Worm (Caenorhabditis elegans) whole organism, L2 larva: ENCODE measurements around the gene ptpn-22.

Source experiments
- C34F6.9 ChIP-seq: fragments of 150-350 bp; optimal IDR thresholded peaks from 2 replicates; lab custom pipeline; 2014; ENCODE audit warnings: missing biosample characterization, missing genetic modification characterization
- F13H6.1 ChIP-seq: sonication (generic microtip); optimal IDR thresholded peaks from 2 replicates; lab custom pipeline; 2016; ENCODE audit warnings: missing genetic modification characterization, missing compliant biosample characterization
- R02D3.7 ChIP-seq: fragments of 150-350 bp; optimal IDR thresholded peaks from 2 replicates; lab custom pipeline; 2014; ENCODE audit warnings: missing biosample characterization, missing genetic modification characterization
- Y55F3AM.14 ChIP-seq: fragments of 200-800 bp; sonication (Bioruptor generic); optimal IDR thresholded peaks from 2 replicates; lab custom pipeline; 2018; ENCODE audit warnings: mild to moderate bottlenecking, missing genetic modification characterization, missing compliant biosample characterization
- ZK546.5 ChIP-seq: sonication (generic microtip); optimal IDR thresholded peaks from 2 replicates; lab custom pipeline; 2017; ENCODE audit warnings: missing biosample characterization, missing genetic modification characterization
- alr-1 ChIP-seq: fragments of 150-350 bp; optimal IDR thresholded peaks from 2 replicates; lab custom pipeline; 2014; ENCODE audit warnings: missing biosample characterization, missing genetic modification characterization
- aly-2 ChIP-seq: fragments of 150-350 bp; optimal IDR thresholded peaks from 2 replicates; lab custom pipeline; 2014; ENCODE audit warnings: missing biosample characterization, missing genetic modification characterization
- ama-1 ChIP-seq: fragments of 150-350 bp; optimal IDR thresholded peaks from 2 replicates; lab custom pipeline; 2018; ENCODE audit warnings: inconsistent platforms
- blmp-1 ChIP-seq: sonication (generic microtip); optimal IDR thresholded peaks from 2 replicates; lab custom pipeline; 2017; ENCODE audit warnings: missing genetic modification characterization, mild to moderate bottlenecking, missing compliant biosample characterization, antibody characterized with exemption, moderate library complexity; ENCODE audit not compliant: insufficient read depth
- ceh-16 ChIP-seq: fragments of 150-350 bp; optimal IDR thresholded peaks from 2 replicates; lab custom pipeline; 2014; ENCODE audit warnings: missing biosample characterization, missing genetic modification characterization
- ceh-82 ChIP-seq: fragments of 150-350 bp; optimal IDR thresholded peaks from 2 replicates; lab custom pipeline; 2014; ENCODE audit warnings: missing biosample characterization, missing genetic modification characterization
- crh-2 ChIP-seq: sonication (generic microtip); optimal IDR thresholded peaks from 2 replicates; lab custom pipeline; 2017; ENCODE audit warnings: missing biosample characterization, missing genetic modification characterization
- dmd-4 ChIP-seq: sonication (generic microtip); optimal IDR thresholded peaks from 2 replicates; lab custom pipeline; 2017; ENCODE audit warnings: missing biosample characterization, missing genetic modification characterization
- egl-27 ChIP-seq: sonication (generic microtip); optimal IDR thresholded peaks from 3 replicates; lab custom pipeline; 2017; ENCODE audit warnings: missing biosample characterization, missing genetic modification reagents, missing genetic modification characterization
- elt-3 ChIP-seq: sonication (generic microtip); optimal IDR thresholded peaks from 2 replicates; lab custom pipeline; 2017; ENCODE audit warnings: missing biosample characterization, missing genetic modification characterization
- fos-1 ChIP-seq: fragments of 150-350 bp; optimal IDR thresholded peaks from 2 replicates; lab custom pipeline; 2014; ENCODE audit warnings: missing biosample characterization, missing genetic modification characterization
- gmeb-1 ChIP-seq: fragments of 150-350 bp; optimal IDR thresholded peaks from 2 replicates; lab custom pipeline; 2014; ENCODE audit warnings: missing biosample characterization, missing genetic modification characterization
- lin-11 ChIP-seq: fragments of 150-350 bp; sonication (generic microtip); optimal IDR thresholded peaks from 2 replicates; lab custom pipeline; 2014; ENCODE audit warnings: missing biosample characterization, missing genetic modification characterization, inconsistent platforms, mixed read lengths
- lin-13 ChIP-seq: fragments of 150-350 bp; optimal IDR thresholded peaks from 2 replicates; lab custom pipeline; 2014; ENCODE audit warnings: missing biosample characterization, missing genetic modification reagents, missing genetic modification characterization
- lin-39 ChIP-seq: fragments of 150-350 bp; optimal IDR thresholded peaks from 2 replicates; lab custom pipeline; 2014; ENCODE audit warnings: missing biosample characterization, missing genetic modification reagents, missing genetic modification characterization
- lsy-2 ChIP-seq, 2 experiments: fragments of 150-350 bp in 1 of 2; sonication (generic microtip) in 1 of 2; optimal IDR thresholded peaks; 2 replicates each; lab custom pipeline; 2014 to 2017; ENCODE audit warnings: missing biosample characterization in 2 of 2, missing genetic modification characterization in 2 of 2
- mab-5 ChIP-seq: fragments of 150-350 bp; optimal IDR thresholded peaks from 2 replicates; lab custom pipeline; 2014; ENCODE audit warnings: missing biosample characterization, missing genetic modification characterization
- mbf-1 ChIP-seq: sonication (generic microtip); optimal IDR thresholded peaks from 2 replicates; lab custom pipeline; 2017; ENCODE audit warnings: missing biosample characterization, missing genetic modification characterization
- mdl-1 ChIP-seq, 2 experiments: fragments of 150-350 bp in 1 of 2; sonication (generic microtip) in 1 of 2; optimal IDR thresholded peaks; 2 replicates each; lab custom pipeline; 2017; ENCODE audit warnings: missing biosample characterization in 2 of 2, missing genetic modification characterization in 2 of 2
- nhr-12 ChIP-seq: fragments of 150-350 bp; optimal IDR thresholded peaks from 2 replicates; lab custom pipeline; 2014; ENCODE audit warnings: missing biosample characterization, missing genetic modification characterization
- nhr-129 ChIP-seq: fragments of 150-350 bp; optimal IDR thresholded peaks from 2 replicates; lab custom pipeline; 2014; ENCODE audit warnings: missing biosample characterization, missing genetic modification characterization
- nhr-21 ChIP-seq: fragments of 150-350 bp; optimal IDR thresholded peaks from 2 replicates; lab custom pipeline; 2014; ENCODE audit warnings: missing biosample characterization, missing genetic modification characterization
- nhr-23 ChIP-seq: fragments of 150-350 bp; optimal IDR thresholded peaks from 2 replicates; lab custom pipeline; 2014; ENCODE audit warnings: missing biosample characterization, missing genetic modification reagents, missing genetic modification characterization
- nhr-237 ChIP-seq: fragments of 150-350 bp; optimal IDR thresholded peaks from 2 replicates; lab custom pipeline; 2014; ENCODE audit warnings: missing biosample characterization, missing genetic modification characterization
- nhr-6 ChIP-seq: fragments of 150-350 bp; optimal IDR thresholded peaks from 2 replicates; lab custom pipeline; 2014; ENCODE audit warnings: missing biosample characterization, missing genetic modification characterization
- peb-1 ChIP-seq: fragments of 150-350 bp; optimal IDR thresholded peaks from 2 replicates; lab custom pipeline; 2014; ENCODE audit warnings: missing biosample characterization, missing genetic modification characterization
- sem-4 ChIP-seq: fragments of 150-350 bp; optimal IDR thresholded peaks from 2 replicates; lab custom pipeline; 2014; ENCODE audit warnings: missing biosample characterization, missing genetic modification reagents, missing genetic modification characterization
- skn-1 ChIP-seq: sonication (generic microtip); optimal IDR thresholded peaks from 2 replicates; lab custom pipeline; 2017; ENCODE audit warnings: missing biosample characterization, missing genetic modification characterization
- sma-3 ChIP-seq: sonication (generic microtip); optimal IDR thresholded peaks from 2 replicates; lab custom pipeline; 2016; ENCODE audit warnings: missing genetic modification reagents, missing genetic modification characterization, missing compliant biosample characterization
- sma-9 ChIP-seq, 2 experiments: fragments of 150-350 bp in 1 of 2; sonication (generic microtip) in 1 of 2; optimal IDR thresholded peaks; 2 replicates each; lab custom pipeline; 2014 to 2016; ENCODE audit warnings: missing genetic modification characterization in 2 of 2, mild to moderate bottlenecking in 1 of 2, missing biosample characterization in 1 of 2, missing compliant biosample characterization in 1 of 2, missing genetic modification reagents in 1 of 2, moderate library complexity in 1 of 2
- snpc-4 ChIP-seq: fragments of 150-350 bp; optimal IDR thresholded peaks from 2 replicates; lab custom pipeline; 2014; ENCODE audit warnings: missing biosample characterization, missing genetic modification characterization
- zag-1 ChIP-seq: fragments of 150-350 bp; optimal IDR thresholded peaks from 2 replicates; lab custom pipeline; 2014; ENCODE audit warnings: missing biosample characterization, missing genetic modification characterization
- ztf-1 ChIP-seq: fragments of 200-800 bp; sonication (Bioruptor generic); conservative IDR thresholded peaks from 2 replicates; pipeline ENCODE4 v1.3.6; 2022; ENCODE audit warnings: missing genetic modification characterization, missing compliant biosample characterization
- ztf-11 ChIP-seq: sonication (generic microtip); optimal IDR thresholded peaks from 2 replicates; lab custom pipeline; 2017; ENCODE audit warnings: missing biosample characterization, missing genetic modification characterization
- ztf-4 ChIP-seq: fragments of 150-350 bp; optimal IDR thresholded peaks from 2 replicates; lab custom pipeline; 2014; ENCODE audit warnings: missing biosample characterization, missing genetic modification characterization

The ptpn-22 gene

ce11 chrIV:1758595-1758994 is 18.5 kb upstream of the ptpn-22 start:
- TF ChIP-seq ztf-11 (tag; lab: Kevin White, UChicago) (no peak), zag-1 (tag; lab: Kevin White, UChicago) (no peak), C34F6.9 (tag; lab: Kevin White, UChicago) (peak; percentile 17), nhr-21 (tag; lab: Kevin White, UChicago) (no peak), skn-1 (tag; lab: Kevin White, UChicago) (no peak), ceh-82 (tag; lab: Kevin White, UChicago) (no peak), nhr-23 (tag; lab: Kevin White, UChicago) (no peak), mbf-1 (tag; lab: Kevin White, UChicago) (no peak), lin-39 (tag; lab: Kevin White, UChicago) (no peak), nhr-129 (tag; lab: Kevin White, UChicago) (peak; percentile 52), ama-1 (lab: Kevin White, UChicago) (no peak), R02D3.7 (tag; lab: Kevin White, UChicago) (no peak), lsy-2 (tag; optimal IDR thresholded peaks at IDR 0.05; lab: Kevin White, UChicago) (peak in 1 of 2 experiments; percentile 20), peb-1 (tag; lab: Kevin White, UChicago) (no peak), ZK546.5 (tag; lab: Kevin White, UChicago) (no peak), Y55F3AM.14 (no peak), elt-3 (tag; lab: Kevin White, UChicago) (no peak), ztf-1 (GFP tag; lab: Robert Waterston, UW) (no peak), nhr-12 (tag; lab: Kevin White, UChicago) (no peak), lin-11 (no peak), fos-1 (tag; lab: Kevin White, UChicago) (no peak), dmd-4 (tag; lab: Kevin White, UChicago) (no peak), nhr-237 (tag; lab: Kevin White, UChicago) (no peak)

- TF ChIP-seq nhr-21 (tag; lab: Kevin White, UChicago) (no peak), egl-27 (no peak), sma-3 (no peak), alr-1 (tag; lab: Kevin White, UChicago) (no peak), sem-4 (no peak), ZK546.5 (tag; lab: Kevin White, UChicago) (no peak), sma-9 (GFP tag; optimal IDR thresholded peaks at IDR 0.05; lab: Kevin White, UChicago) (no peak), sma-9 (tag; optimal IDR thresholded peaks at IDR 0.05; lab: Kevin White, UChicago) (no peak), lsy-2 (tag; optimal IDR thresholded peaks at IDR 0.05; lab: Kevin White, UChicago) (no peak), nhr-6 (no peak), mdl-1 (tag; optimal IDR thresholded peaks at IDR 0.05; lab: Kevin White, UChicago) (no peak), gmeb-1 (tag; lab: Kevin White, UChicago) (no peak), zag-1 (tag; lab: Kevin White, UChicago) (no peak)
Measured at ce11 chrIV:1753481-1753880, 13.4 kb upstream of the ptpn-22 start, which contains the start of gene Y41D4A.3. TSS of gene Y41D4A.3 (plus strand) at chrIV:1753781.

DNA sequence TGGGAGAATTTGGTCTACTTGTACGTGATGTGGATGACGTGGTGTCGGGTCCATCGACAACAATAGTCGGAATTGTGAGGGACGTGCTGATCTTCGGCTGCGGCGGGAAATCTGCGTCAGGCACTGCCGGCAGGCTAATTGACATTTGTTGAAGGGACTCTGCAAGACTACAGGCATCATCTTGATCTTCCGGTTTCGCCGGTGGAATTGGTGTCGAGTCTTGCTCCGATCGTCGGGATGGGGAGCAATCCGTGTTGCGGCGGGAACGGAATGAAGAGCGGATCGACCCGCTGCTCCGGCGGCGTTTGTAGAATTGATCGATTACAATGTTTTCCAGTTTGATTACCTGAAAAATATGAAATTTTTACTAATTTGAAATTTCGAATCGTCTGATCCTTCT is 12.4 kb upstream of the ptpn-22 start:
- no peak for TF ChIP-seq peb-1 (tag; lab: Kevin White, UChicago)
- TF ChIP-seq snpc-4: no peak

DNA sequence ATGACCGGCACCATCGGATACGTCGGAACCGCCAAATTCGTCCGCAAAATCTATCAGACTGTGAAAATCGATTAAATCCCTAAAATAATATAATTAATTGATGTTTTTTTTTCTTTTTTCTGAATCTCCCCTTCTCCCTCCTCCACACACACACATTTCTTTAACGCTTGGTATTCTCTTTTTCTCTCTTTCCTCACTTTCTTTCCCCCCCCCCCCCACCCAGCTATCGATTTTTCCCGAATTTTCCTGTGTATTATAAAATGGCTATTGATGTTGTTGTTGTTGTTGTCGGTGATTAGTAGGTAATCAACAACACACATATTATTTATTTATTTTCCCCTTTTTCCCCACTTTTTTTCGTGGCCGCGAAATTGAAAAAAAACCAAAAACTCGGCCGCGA is 11.2 kb upstream of the ptpn-22 start:
- TF ChIP-seq fos-1 (tag; lab: Kevin White, UChicago): no peak
- TF ChIP-seq mab-5: no peak
- no peak for TF ChIP-seq aly-2 (tag; lab: Kevin White, UChicago)
- no peak for TF ChIP-seq skn-1 (tag; lab: Kevin White, UChicago)
- no peak for TF ChIP-seq ama-1 (lab: Kevin White, UChicago)
- TF ChIP-seq sma-9 (GFP tag; optimal IDR thresholded peaks at IDR 0.05; lab: Kevin White, UChicago): no peak
- no peak for TF ChIP-seq sma-9 (tag; optimal IDR thresholded peaks at IDR 0.05; lab: Kevin White, UChicago)

- no peak for TF ChIP-seq ztf-11 (tag; lab: Kevin White, UChicago)
- TF ChIP-seq mbf-1 (tag; lab: Kevin White, UChicago): no peak
- peak; percentile 44 for TF ChIP-seq zag-1 (tag; lab: Kevin White, UChicago)
- peak; percentile 90 for TF ChIP-seq sma-3
- peak; percentile 43 for TF ChIP-seq mab-5
- peak; percentile 8 for TF ChIP-seq ceh-82 (tag; lab: Kevin White, UChicago)
- TF ChIP-seq nhr-12 (tag; lab: Kevin White, UChicago): no peak
- TF ChIP-seq ztf-4 (tag; lab: Kevin White, UChicago): peak; percentile 66
- TF ChIP-seq nhr-21 (tag; lab: Kevin White, UChicago): peak; percentile 59
- peak; percentile 42 for TF ChIP-seq snpc-4
- TF ChIP-seq F13H6.1 (tag; lab: Kevin White, UChicago): peak; percentile 82
- peak; percentile 52 to 87 for TF ChIP-seq lsy-2 (tag; optimal IDR thresholded peaks at IDR 0.05; lab: Kevin White, UChicago)
- peak; percentile 78 for TF ChIP-seq gmeb-1 (tag; lab: Kevin White, UChicago)
- no peak for TF ChIP-seq alr-1 (tag; lab: Kevin White, UChicago)
- peak; percentile 38 for TF ChIP-seq lin-11
- no peak for TF ChIP-seq egl-27
- peak; percentile 86 for TF ChIP-seq lin-13 (GFP tag; lab: Kevin White, UChicago)
- peak; percentile 77 for TF ChIP-seq fos-1 (tag; lab: Kevin White, UChicago)
- TF ChIP-seq ceh-16 (tag; lab: Kevin White, UChicago): peak; percentile 20
- TF ChIP-seq mdl-1 (tag; optimal IDR thresholded peaks at IDR 0.05; lab: Kevin White, UChicago): peak in 1 of 2 experiments; percentile 69
- peak; percentile 56 for TF ChIP-seq sem-4
- peak; percentile 85 for TF ChIP-seq C34F6.9 (tag; lab: Kevin White, UChicago)
- peak; percentile 79 for TF ChIP-seq nhr-129 (tag; lab: Kevin White, UChicago)
- TF ChIP-seq lin-39 (tag; lab: Kevin White, UChicago): no peak
- peak; percentile 100 for TF ChIP-seq crh-2
- peak; percentile 74 for TF ChIP-seq sma-9 (GFP tag; optimal IDR thresholded peaks at IDR 0.05; lab: Kevin White, UChicago)
- TF ChIP-seq sma-9 (tag; optimal IDR thresholded peaks at IDR 0.05; lab: Kevin White, UChicago): no peak
- TF ChIP-seq blmp-1 (tag; lab: Kevin White, UChicago): no peak
Measured at ce11 chrIV:1745453-1746051, 5.5 kb upstream of the ptpn-22 start, which contains the start of the genes Y41D4A.6 and Y41D4A.4. TSS of gene Y41D4A.6 (minus strand) at chrIV:1745503. TSS of gene Y41D4A.4 (plus strand) at chrIV:1746001.
